Worm (Caenorhabditis elegans): Measurements from ENCODE around the gene C30G12.4.

DNA sequence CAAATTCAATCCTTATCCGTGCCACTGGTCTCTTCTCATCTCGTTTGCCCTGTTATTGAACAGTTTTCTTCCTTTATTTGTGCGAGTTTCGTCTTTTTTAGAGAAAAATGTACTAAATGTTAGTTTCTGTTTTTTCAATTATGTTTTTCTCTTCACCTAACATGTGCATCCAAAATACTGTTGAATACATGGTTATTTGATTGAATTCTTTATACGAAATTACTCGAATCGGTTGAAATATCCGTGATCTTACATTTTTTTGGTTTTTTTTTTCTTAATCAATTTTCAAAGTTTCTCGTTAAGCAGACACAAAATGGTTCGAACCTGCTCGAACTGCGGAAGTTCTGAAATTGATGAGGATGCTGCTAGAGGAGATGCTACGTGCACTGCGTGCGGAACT, 43.6 kb downstream of the C30G12.4 start, which contains the start of gene brf-1:
- TF ChIP-seq ztf-23 (GFP tag; IDR thresholded peaks at IDR 0.05): no peak
- no peak for TF ChIP-seq flt-1 (GFP tag; IDR thresholded peaks at IDR 0.05)
- no peak for TF ChIP-seq med-1 (GFP tag; optimal IDR thresholded peaks at IDR 0.05; ENCODE audit: insufficient read depth)
- TF ChIP-seq klf-2 (GFP tag; conservative IDR thresholded peaks at IDR 0.05): no peak
- no peak for TF ChIP-seq T22C8.4 (GFP tag; IDR thresholded peaks at IDR 0.05)
- TF ChIP-seq ztf-29 (GFP tag; IDR thresholded peaks at IDR 0.05): no peak
- TF ChIP-seq tab-1 (GFP tag; IDR thresholded peaks at IDR 0.05): no peak
- no peak for TF ChIP-seq ref-1 (GFP tag; conservative IDR thresholded peaks at IDR 0.05)
- no peak for TF ChIP-seq cog-1 (tag; optimal IDR thresholded peaks at IDR 0.05)

Data from whole organism, midembryonic.